Fruit fly (Drosophila melanogaster) whole organism, embryonic: ENCODE results near the gene BomT3.

Source experiments
- ATbp ChIP-seq: fragments of 200-800 bp; sonication (Bioruptor generic); optimal IDR thresholded peaks from 2 replicates; lab custom pipeline; 2017; ENCODE audit warnings: missing biosample characterization, mild to moderate bottlenecking, missing genetic modification characterization, missing genetic modification reagents
- BtbVII ChIP-seq: fragments of 200-800 bp; sonication (Bioruptor generic); optimal IDR thresholded peaks from 3 replicates; lab custom pipeline; 2017; ENCODE audit warnings: missing biosample characterization, mild to moderate bottlenecking, missing genetic modification characterization
- Bteb2 ChIP-seq: fragments of 200-800 bp; sonication (Bioruptor generic); optimal IDR thresholded peaks from 2 replicates; lab custom pipeline; 2016; ENCODE audit warnings: missing biosample characterization, missing genetic modification characterization
- CG11504 ChIP-seq: fragments of 200-800 bp; sonication (Bioruptor generic); optimal IDR thresholded peaks from 3 replicates; lab custom pipeline; 2019; ENCODE audit warnings: missing biosample characterization, mild to moderate bottlenecking, missing genetic modification characterization, moderate library complexity
- CG12769 ChIP-seq: fragments of 200-800 bp; sonication (Bioruptor generic); optimal IDR thresholded peaks from 2 replicates; lab custom pipeline; 2019; ENCODE audit warnings: missing biosample characterization, mild to moderate bottlenecking, missing genetic modification characterization, moderate library complexity
- CG14667 ChIP-seq: fragments of 200-800 bp; sonication (Bioruptor generic); IDR thresholded peaks from 2 replicates; pipeline ENCODE4 v1.3.6; 2022; ENCODE audit warnings: missing biosample characterization, missing genetic modification characterization
- CG15011 ChIP-seq: fragments of 200-800 bp; sonication (Bioruptor generic); optimal IDR thresholded peaks from 3 replicates; lab custom pipeline; 2018; ENCODE audit warnings: missing biosample characterization, mild to moderate bottlenecking, missing genetic modification characterization
- CG17912 ChIP-seq: fragments of 200-800 bp; sonication (Bioruptor generic); optimal IDR thresholded peaks from 2 replicates; lab custom pipeline; 2018; ENCODE audit warnings: missing biosample characterization, mild to moderate bottlenecking, missing genetic modification characterization
- CG3163 ChIP-seq: fragments of 200-800 bp; sonication (Bioruptor generic); optimal IDR thresholded peaks from 3 replicates; lab custom pipeline; 2016; ENCODE audit warnings: missing biosample characterization, missing genetic modification characterization
- CG4360 ChIP-seq: fragments of 200-800 bp; sonication (Bioruptor generic); IDR thresholded peaks from 2 replicates; pipeline ENCODE4 v1.3.6; 2022; ENCODE audit warnings: missing biosample characterization, missing genetic modification characterization
- CG6689 ChIP-seq: fragments of 200-800 bp; sonication (Bioruptor generic); IDR thresholded peaks from 2 replicates; pipeline ENCODE4 v1.3.6; 2022; ENCODE audit warnings: missing biosample characterization, missing genetic modification characterization
- CG7745 ChIP-seq: fragments of 200-800 bp; sonication (Bioruptor generic); optimal IDR thresholded peaks from 2 replicates; lab custom pipeline; 2018; ENCODE audit warnings: missing biosample characterization, mild to moderate bottlenecking, missing genetic modification characterization, moderate library complexity
- CG8290 ChIP-seq, 3 experiments: fragments of 200-800 bp; sonication (Bioruptor generic); optimal IDR thresholded peaks; 2 replicates each; lab custom pipeline; 2016 to 2019; ENCODE audit warnings: missing biosample characterization in 3 of 3, missing genetic modification characterization in 3 of 3, mild to moderate bottlenecking in 2 of 3, moderate library complexity in 1 of 3
- CG8944 ChIP-seq: fragments of 200-800 bp; sonication (Bioruptor generic); optimal IDR thresholded peaks from 3 replicates; lab custom pipeline; 2016; ENCODE audit warnings: missing biosample characterization, missing genetic modification characterization
- CG9817 ChIP-seq: fragments of 200-800 bp; sonication (Bioruptor generic); optimal IDR thresholded peaks from 2 replicates; lab custom pipeline; 2018; ENCODE audit warnings: missing biosample characterization, mild to moderate bottlenecking, missing genetic modification characterization, moderate library complexity
- CoRest ChIP-seq: fragments of 200-800 bp; sonication (Bioruptor generic); optimal IDR thresholded peaks from 3 replicates; lab custom pipeline; 2018; ENCODE audit warnings: missing biosample characterization, mild to moderate bottlenecking, missing genetic modification characterization, moderate library complexity
- E2f1 ChIP-seq: fragments of 200-800 bp; sonication (Bioruptor generic); IDR thresholded peaks from 2 replicates; pipeline ENCODE4 v1.3.6; 2022; ENCODE audit warnings: missing biosample characterization, missing genetic modification characterization
- E2f2 ChIP-seq: fragments of 200-800 bp; sonication (Bioruptor generic); IDR thresholded peaks from 2 replicates; pipeline ENCODE4 v1.3.6; 2022; ENCODE audit warnings: missing biosample characterization, missing genetic modification characterization
- HHEX ChIP-seq: fragments of 200-800 bp; sonication (Bioruptor generic); optimal IDR thresholded peaks from 3 replicates; lab custom pipeline; 2017; ENCODE audit warnings: missing biosample characterization, mild to moderate bottlenecking, missing genetic modification characterization, missing genetic modification reagents
- HmgD ChIP-seq: fragments of 200-800 bp; sonication (Bioruptor generic); optimal IDR thresholded peaks from 3 replicates; lab custom pipeline; 2016; ENCODE audit warnings: missing biosample characterization, missing genetic modification characterization
- MBD-R2 ChIP-seq: fragments of 200-800 bp; sonication (Bioruptor generic); IDR thresholded peaks from 2 replicates; pipeline ENCODE4 v1.3.6; 2022; ENCODE audit warnings: missing biosample characterization, missing genetic modification characterization
- Oli ChIP-seq: fragments of 200-800 bp; sonication (Bioruptor generic); optimal IDR thresholded peaks from 2 replicates; lab custom pipeline; 2018; ENCODE audit warnings: missing biosample characterization, mild to moderate bottlenecking, missing genetic modification characterization, moderate library complexity
- Ptx1 ChIP-seq: fragments of 200-800 bp; sonication (Bioruptor generic); IDR thresholded peaks from 2 replicates; pipeline ENCODE4 v1.3.6; 2022; ENCODE audit warnings: missing biosample characterization, missing genetic modification characterization
- Scr ChIP-seq: fragments of 200-800 bp; sonication (Bioruptor generic); IDR thresholded peaks from 2 replicates; pipeline ENCODE4 v1.3.6; 2022; ENCODE audit warnings: missing biosample characterization, missing genetic modification characterization; ENCODE audit not compliant: partially characterized antibody
- Six4 ChIP-seq: fragments of 200-800 bp; sonication (Bioruptor generic); optimal IDR thresholded peaks from 2 replicates; lab custom pipeline; 2016; ENCODE audit warnings: missing biosample characterization, missing genetic modification characterization
- Sox100B ChIP-seq: fragments of 200-800 bp; sonication (Bioruptor generic); optimal IDR thresholded peaks from 3 replicates; lab custom pipeline; 2018; ENCODE audit warnings: missing biosample characterization, mild to moderate bottlenecking, missing genetic modification characterization
- Sry-β ChIP-seq: fragments of 200-800 bp; sonication (Bioruptor generic); optimal IDR thresholded peaks from 2 replicates; lab custom pipeline; 2018; ENCODE audit warnings: missing biosample characterization, mild to moderate bottlenecking, missing genetic modification characterization, moderate library complexity
- Sry-δ ChIP-seq: fragments of 200-800 bp; sonication (Bioruptor generic); optimal IDR thresholded peaks from 2 replicates; lab custom pipeline; 2016; ENCODE audit warnings: missing biosample characterization, missing genetic modification characterization
- Ssrp ChIP-seq: fragments of 200-800 bp; sonication (Bioruptor generic); optimal IDR thresholded peaks from 2 replicates; lab custom pipeline; 2018; ENCODE audit warnings: missing biosample characterization, mild to moderate bottlenecking, missing genetic modification characterization, moderate library complexity
- abd-A ChIP-seq: fragments of 200-800 bp; sonication (Bioruptor generic); optimal IDR thresholded peaks from 3 replicates; lab custom pipeline; 2019; ENCODE audit warnings: missing biosample characterization, mild to moderate bottlenecking, missing genetic modification characterization, moderate library complexity
- da ChIP-seq: fragments of 200-800 bp; sonication (Bioruptor generic); optimal IDR thresholded peaks from 2 replicates; lab custom pipeline; 2016; ENCODE audit warnings: missing biosample characterization, missing genetic modification characterization
- dan ChIP-seq: fragments of 200-800 bp; sonication (Bioruptor generic); IDR thresholded peaks from 2 replicates; pipeline ENCODE4 v1.3.6; 2022; ENCODE audit warnings: missing biosample characterization, missing genetic modification characterization
- dmrt99B ChIP-seq: fragments of 200-800 bp; sonication (Bioruptor generic); optimal IDR thresholded peaks from 2 replicates; lab custom pipeline; 2018; ENCODE audit warnings: missing biosample characterization, mild to moderate bottlenecking, missing genetic modification characterization, moderate library complexity
- dpn ChIP-seq, 2 experiments: fragments of 200-800 bp; sonication (Bioruptor generic); optimal IDR thresholded peaks; 3 replicates each; lab custom pipeline; 2016; ENCODE audit warnings: missing biosample characterization in 2 of 2, missing genetic modification characterization in 2 of 2
- dysf ChIP-seq: fragments of 200-800 bp; sonication (Bioruptor generic); IDR thresholded peaks from 3 replicates; pipeline ENCODE4 v1.3.6; 2022; ENCODE audit warnings: missing biosample characterization, missing genetic modification characterization
- ems ChIP-seq: fragments of 200-800 bp; sonication (Bioruptor generic); optimal IDR thresholded peaks from 3 replicates; lab custom pipeline; 2016; ENCODE audit warnings: missing biosample characterization, missing genetic modification characterization
- esg ChIP-seq: fragments of 200-800 bp; sonication (Bioruptor generic); conservative IDR thresholded peaks from 2 replicates; pipeline ENCODE4 v1.3.6; 2022; ENCODE audit warnings: missing biosample characterization, missing genetic modification characterization
- ewg ChIP-seq: fragments of 200-800 bp; sonication (Bioruptor generic); optimal IDR thresholded peaks from 3 replicates; lab custom pipeline; 2017; ENCODE audit warnings: mild to moderate bottlenecking, missing biosample characterization, missing genetic modification reagents, missing genetic modification characterization
- h ChIP-seq: fragments of >200 bp; optimal IDR thresholded peaks from 2 replicates; lab custom pipeline; 2017
- insv ChIP-seq, 2 experiments: fragments of 200-800 bp; sonication (Bioruptor generic); optimal IDR thresholded peaks; 3 replicates each; lab custom pipeline; 2016 to 2018; ENCODE audit warnings: missing biosample characterization in 2 of 2, missing genetic modification characterization in 2 of 2
- klu ChIP-seq: fragments of 200-800 bp; sonication (Bioruptor generic); IDR thresholded peaks from 2 replicates; pipeline ENCODE4 v1.3.6; 2022; ENCODE audit warnings: missing biosample characterization, missing genetic modification characterization
- lab ChIP-seq: fragments of 200-800 bp; sonication (Bioruptor generic); optimal IDR thresholded peaks from 3 replicates; lab custom pipeline; 2017; ENCODE audit warnings: missing biosample characterization, missing genetic modification characterization, mild to moderate bottlenecking, moderate library complexity, missing genetic modification reagents
- lbe ChIP-seq: fragments of 200-800 bp; sonication (Bioruptor generic); optimal IDR thresholded peaks from 2 replicates; lab custom pipeline; 2016; ENCODE audit warnings: missing biosample characterization, mild to moderate bottlenecking, missing genetic modification characterization
- ranshi ChIP-seq: fragments of 200-800 bp; sonication (Bioruptor generic); IDR thresholded peaks from 2 replicates; pipeline ENCODE4 v1.3.6; 2022; ENCODE audit warnings: missing biosample characterization, missing genetic modification characterization
- ro ChIP-seq: fragments of 200-800 bp; sonication (Bioruptor generic); IDR thresholded peaks from 2 replicates; pipeline ENCODE4 v1.3.6; 2022; ENCODE audit warnings: missing biosample characterization, missing genetic modification characterization
- salm ChIP-seq: fragments of 200-800 bp; sonication (Bioruptor generic); optimal IDR thresholded peaks from 2 replicates; lab custom pipeline; 2018; ENCODE audit warnings: missing biosample characterization, mild to moderate bottlenecking, missing genetic modification characterization
- sens-2 ChIP-seq: fragments of 200-800 bp; sonication (Bioruptor generic); IDR thresholded peaks from 2 replicates; pipeline ENCODE4 v1.3.6; 2022; ENCODE audit warnings: missing biosample characterization, missing genetic modification characterization
- shn ChIP-seq: fragments of 200-800 bp; sonication (Bioruptor generic); optimal IDR thresholded peaks from 3 replicates; lab custom pipeline; 2016; ENCODE audit warnings: missing biosample characterization, missing genetic modification characterization
- stc ChIP-seq: fragments of 200-800 bp; sonication (Bioruptor generic); IDR thresholded peaks from 2 replicates; pipeline ENCODE4 v1.3.6; 2022; ENCODE audit warnings: missing biosample characterization, missing genetic modification characterization
- vfl ChIP-seq: fragments of 200-800 bp; sonication (Bioruptor generic); optimal IDR thresholded peaks from 2 replicates; lab custom pipeline; 2016; ENCODE audit warnings: missing biosample characterization, missing genetic modification characterization
- vnd ChIP-seq: fragments of 200-800 bp; sonication (Bioruptor generic); IDR thresholded peaks from 3 replicates; pipeline ENCODE4 v1.3.6; 2022; ENCODE audit warnings: missing biosample characterization, missing genetic modification characterization; ENCODE audit not compliant: partially characterized antibody

BomT3 gene

DNA sequence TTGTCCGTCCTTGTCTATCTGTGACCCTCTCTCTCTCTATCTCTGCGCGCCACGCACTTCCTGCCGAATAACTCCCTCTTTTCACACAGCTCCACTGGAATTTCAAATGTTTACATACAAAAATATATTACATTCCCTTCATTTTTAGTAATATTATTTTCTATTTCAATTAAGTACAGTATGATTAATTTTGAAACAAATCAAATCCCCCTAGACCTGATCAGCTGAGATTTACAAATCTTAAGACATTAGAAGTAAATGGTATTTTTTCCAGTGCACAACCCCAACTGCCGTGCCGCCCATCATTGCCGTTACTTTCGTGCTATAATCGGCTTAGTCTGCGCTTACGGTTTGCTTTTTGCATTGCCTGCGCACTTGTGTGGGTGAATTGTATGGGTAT, 22.1 kb upstream of the BomT3 start (continued):
- no peak for TF ChIP-seq MBD-R2 (GFP tag; lab: Robert Waterston, UW)
- TF ChIP-seq CG6689 (GFP tag; lab: Robert Waterston, UW) = peak; percentile 44
- no peak for TF ChIP-seq CG15011 (GFP tag; lab: Kevin White, UChicago)
- TF ChIP-seq Sry-β (GFP tag; lab: Kevin White, UChicago) = no peak
- TF ChIP-seq CG12769 (tag; lab: Kevin White, UChicago) = peak; percentile 68
- no peak for TF ChIP-seq da (GFP tag; lab: Kevin White, UChicago)
- peak; percentile 8 for TF ChIP-seq Six4
- TF ChIP-seq Bteb2 (GFP tag; lab: Kevin White, UChicago) = no peak
- peak; percentile 86 for TF ChIP-seq lab
- TF ChIP-seq CG4360 (GFP tag; lab: Robert Waterston, UW) = no peak
- TF ChIP-seq HmgD (GFP tag; lab: Kevin White, UChicago) = no peak
- peak; percentile 8 for TF ChIP-seq Ssrp (tag; lab: Kevin White, UChicago)
- TF ChIP-seq dpn (GFP tag; optimal IDR thresholded peaks at IDR 0.05; lab: Kevin White, UChicago) = peak; percentile 12 to 35
- peak; percentile 42 for TF ChIP-seq Oli (tag; lab: Kevin White, UChicago)
- TF ChIP-seq dysf = peak; percentile 66; the same call in 1 of the 3 replicates
- TF ChIP-seq BtbVII (GFP tag; lab: Kevin White, UChicago) = peak; percentile 64
- TF ChIP-seq CoRest (tag; lab: Kevin White, UChicago) = peak; percentile 57
- TF ChIP-seq E2f2 = no peak
- no peak for TF ChIP-seq vfl (GFP tag; lab: Kevin White, UChicago)
- TF ChIP-seq Sox100B (GFP tag; lab: Kevin White, UChicago) = peak; percentile 38
- no peak for TF ChIP-seq stc
- TF ChIP-seq CG17912 (GFP tag; lab: Kevin White, UChicago) = no peak
- TF ChIP-seq CG8944 (GFP tag; lab: Kevin White, UChicago) = no peak
- no peak for TF ChIP-seq klu (GFP tag; lab: Robert Waterston, UW)
- peak; percentile 81 for TF ChIP-seq CG11504 (tag; lab: Kevin White, UChicago)
- peak; percentile 73 for TF ChIP-seq dmrt99B (tag; lab: Kevin White, UChicago)
- TF ChIP-seq ems (GFP tag; lab: Kevin White, UChicago) = no peak
- no peak for TF ChIP-seq Sry-δ
- no peak for TF ChIP-seq h (lab: Kevin White, UChicago)
- peak; percentile 34 for TF ChIP-seq ewg (GFP tag; lab: Kevin White, UChicago)
- TF ChIP-seq CG9817 = peak; percentile 30
- no peak for TF ChIP-seq CG8290 (GFP tag; optimal IDR thresholded peaks at IDR 0.05; lab: Kevin White, UChicago)
- no peak for TF ChIP-seq CG8290 (tag; optimal IDR thresholded peaks at IDR 0.05; lab: Kevin White, UChicago)
- peak; percentile 82 for TF ChIP-seq abd-A (tag; lab: Kevin White, UChicago)
- TF ChIP-seq CG14667 (GFP tag; lab: Robert Waterston, UW) = peak; percentile 20; the same call in 1 of the 2 replicates
- no peak for TF ChIP-seq vnd (GFP tag; lab: Robert Waterston, UW)
- peak; percentile 22 for TF ChIP-seq ATbp (GFP tag; lab: Kevin White, UChicago)
- no peak for TF ChIP-seq insv (GFP tag; optimal IDR thresholded peaks at IDR 0.05; lab: Kevin White, UChicago)
- TF ChIP-seq sens-2 (GFP tag; lab: Robert Waterston, UW) = no peak
- TF ChIP-seq lbe (GFP tag; lab: Kevin White, UChicago) = no peak
- no peak for TF ChIP-seq Scr (GFP tag; lab: Robert Waterston, UW)
- TF ChIP-seq dan (GFP tag; lab: Robert Waterston, UW) = no peak
- no peak for TF ChIP-seq shn
- TF ChIP-seq ro (GFP tag; lab: Robert Waterston, UW) = no peak
- TF ChIP-seq E2f1 (GFP tag; lab: Robert Waterston, UW) = peak; percentile 48; the same call in 1 of the 2 replicates
- no peak for TF ChIP-seq CG7745
- no peak for TF ChIP-seq salm (tag; lab: Kevin White, UChicago)
- no peak for TF ChIP-seq esg (GFP tag; lab: Robert Waterston, UW)
- TF ChIP-seq ranshi = peak; percentile 44; the same call in 1 of the 2 replicates
- TF ChIP-seq HHEX (GFP tag; lab: Kevin White, UChicago) = peak; percentile 68
- TF ChIP-seq CG3163 (GFP tag; lab: Kevin White, UChicago) = no peak
- TF ChIP-seq Ptx1 = peak; percentile 61
